Worm (Caenorhabditis elegans) whole organism, L3 larva: ENCODE data around the gene nlp-55.

Source experiments
- R02D3.7 ChIP-seq: fragments of 150-350 bp; optimal IDR thresholded peaks from 2 replicates; lab custom pipeline; 2014; ENCODE audit warnings: missing biosample characterization, missing genetic modification characterization
- ama-1 ChIP-seq: fragments of 150-350 bp; optimal IDR thresholded peaks from 2 replicates; lab custom pipeline; 2018
- ceh-82 ChIP-seq: fragments of 150-350 bp; optimal IDR thresholded peaks from 2 replicates; lab custom pipeline; 2014; ENCODE audit warnings: missing biosample characterization, missing genetic modification characterization
- daf-12 ChIP-seq: fragments of 150-350 bp; optimal IDR thresholded peaks from 2 replicates; lab custom pipeline; 2014; ENCODE audit warnings: missing biosample characterization, missing genetic modification reagents, missing genetic modification characterization
- egl-5 ChIP-seq: fragments of 150-350 bp; optimal IDR thresholded peaks from 2 replicates; lab custom pipeline; 2017; ENCODE audit warnings: missing biosample characterization, missing genetic modification reagents, missing genetic modification characterization, inconsistent platforms
- elt-2 ChIP-seq: sonication (generic microtip); optimal IDR thresholded peaks from 2 replicates; lab custom pipeline; 2016; ENCODE audit warnings: missing genetic modification reagents, mild to moderate bottlenecking, missing genetic modification characterization, missing compliant biosample characterization
- elt-3 ChIP-seq, 3 experiments: fragments of 150-350 bp in 1 of 3; sonication (generic microtip) in 2 of 3; optimal IDR thresholded peaks; 2 replicates in 2 of 3; 4 replicates in 1 of 3; lab custom pipeline; 2014 to 2017; ENCODE audit warnings: missing biosample characterization in 3 of 3, missing genetic modification characterization in 3 of 3
- eor-1 ChIP-seq, 2 experiments: fragments of 150-350 bp; optimal IDR thresholded peaks; 2 replicates each; lab custom pipeline; 2014 to 2018; ENCODE audit warnings: missing biosample characterization in 2 of 2, missing genetic modification characterization in 2 of 2
- fkh-10 ChIP-seq: sonication (generic microtip); optimal IDR thresholded peaks from 2 replicates; lab custom pipeline; 2017; ENCODE audit warnings: missing biosample characterization, missing genetic modification reagents, missing genetic modification characterization
- fkh-2 ChIP-seq: fragments of 150-350 bp; optimal IDR thresholded peaks from 2 replicates; lab custom pipeline; 2014; ENCODE audit warnings: missing biosample characterization, missing genetic modification reagents, missing genetic modification characterization
- fos-1 ChIP-seq: fragments of 150-350 bp; optimal IDR thresholded peaks from 2 replicates; lab custom pipeline; 2014; ENCODE audit warnings: missing biosample characterization, missing genetic modification characterization
- jun-1 ChIP-seq: fragments of 150-350 bp; optimal IDR thresholded peaks from 2 replicates; lab custom pipeline; 2014; ENCODE audit warnings: missing biosample characterization, missing genetic modification reagents, missing genetic modification characterization
- lin-15B ChIP-seq: fragments of 150-350 bp; optimal IDR thresholded peaks from 2 replicates; lab custom pipeline; 2014; ENCODE audit warnings: missing biosample characterization, missing genetic modification characterization
- lin-39 ChIP-seq: fragments of 150-350 bp; optimal IDR thresholded peaks from 2 replicates; lab custom pipeline; 2018; ENCODE audit warnings: missing biosample characterization, missing genetic modification reagents, missing genetic modification characterization
- lsy-12 ChIP-seq: sonication (generic microtip); optimal IDR thresholded peaks from 2 replicates; lab custom pipeline; 2016; ENCODE audit warnings: mild to moderate bottlenecking, missing genetic modification characterization, missing compliant biosample characterization
- mml-1 ChIP-seq: fragments of 150-350 bp; sonication (generic microtip); optimal IDR thresholded peaks from 3 replicates; lab custom pipeline; 2014; ENCODE audit warnings: missing biosample characterization, missing genetic modification characterization
- nfya-1 ChIP-seq: sonication (generic microtip); optimal IDR thresholded peaks from 2 replicates; lab custom pipeline; 2017; ENCODE audit warnings: missing genetic modification characterization, mild to moderate bottlenecking, missing compliant biosample characterization, antibody characterized with exemption, moderate library complexity; ENCODE audit not compliant: insufficient read depth
- nhr-12 ChIP-seq: fragments of 150-350 bp; optimal IDR thresholded peaks from 2 replicates; lab custom pipeline; 2014; ENCODE audit warnings: missing biosample characterization, missing genetic modification characterization
- nhr-23 ChIP-seq: fragments of 150-350 bp; optimal IDR thresholded peaks from 2 replicates; lab custom pipeline; 2014; ENCODE audit warnings: missing biosample characterization, missing genetic modification reagents, missing genetic modification characterization
- nhr-25 ChIP-seq: sonication (generic microtip); optimal IDR thresholded peaks from 2 replicates; lab custom pipeline; 2017; ENCODE audit warnings: missing biosample characterization, missing genetic modification characterization
- nhr-28 ChIP-seq: fragments of 150-350 bp; optimal IDR thresholded peaks from 2 replicates; lab custom pipeline; 2014; ENCODE audit warnings: missing biosample characterization, missing genetic modification characterization
- nhr-43 ChIP-seq: sonication (generic microtip); optimal IDR thresholded peaks from 2 replicates; lab custom pipeline; 2016; ENCODE audit warnings: mild to moderate bottlenecking, missing genetic modification characterization, missing compliant biosample characterization; ENCODE audit not compliant: poor library complexity, severe bottlenecking
- nhr-67 ChIP-seq: fragments of 150-350 bp; optimal IDR thresholded peaks from 2 replicates; lab custom pipeline; 2014; ENCODE audit warnings: missing biosample characterization, missing genetic modification characterization
- nhr-76 ChIP-seq: fragments of 150-350 bp; sonication (generic microtip); optimal IDR thresholded peaks from 5 replicates; lab custom pipeline; 2014; ENCODE audit warnings: missing biosample characterization, missing genetic modification characterization
- pqm-1 ChIP-seq: fragments of 150-350 bp; optimal IDR thresholded peaks from 2 replicates; lab custom pipeline; 2017; ENCODE audit warnings: missing biosample characterization, missing genetic modification characterization, inconsistent platforms
- sea-2 ChIP-seq: fragments of 150-350 bp; sonication (generic microtip); optimal IDR thresholded peaks from 4 replicates; lab custom pipeline; 2014; ENCODE audit warnings: missing biosample characterization, missing genetic modification reagents, missing genetic modification characterization
- skn-1 ChIP-seq: fragments of 150-350 bp; optimal IDR thresholded peaks from 2 replicates; lab custom pipeline; 2014; ENCODE audit warnings: missing biosample characterization, missing genetic modification characterization
- snpc-4 ChIP-seq: fragments of 150-350 bp; optimal IDR thresholded peaks from 2 replicates; lab custom pipeline; 2014; ENCODE audit warnings: missing biosample characterization, missing genetic modification characterization
- zag-1 ChIP-seq: fragments of 150-350 bp; optimal IDR thresholded peaks from 2 replicates; lab custom pipeline; 2014; ENCODE audit warnings: missing biosample characterization, missing genetic modification characterization
- ztf-4 ChIP-seq: fragments of 150-350 bp; optimal IDR thresholded peaks from 2 replicates; lab custom pipeline; 2014; ENCODE audit warnings: missing biosample characterization, missing genetic modification characterization

nlp-55 gene

DNA sequence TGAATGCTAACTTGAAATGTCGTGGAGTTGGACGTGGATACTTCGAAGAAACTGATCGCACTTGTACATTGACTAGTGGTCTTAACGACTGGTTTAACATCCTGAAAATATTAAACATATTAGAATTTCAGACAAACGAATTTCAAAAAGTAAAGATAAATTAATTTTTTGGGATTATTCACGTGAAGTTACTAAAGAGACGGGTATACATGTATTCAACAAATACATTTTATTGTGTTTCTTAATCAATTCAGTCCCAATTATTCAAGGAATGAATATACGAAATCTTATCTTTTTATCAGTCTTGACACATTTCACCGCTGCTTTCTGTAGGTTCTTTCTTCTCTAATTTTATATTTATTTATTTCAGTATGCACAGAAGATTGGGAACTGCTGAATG lies 16.8 kb downstream of the nlp-55 start, which contains the start of the genes mrpl-10 and clec-142:
Gene mrpl-10 (minus strand): TSS at position 101 of the 400 bp plus-strand sequence.
Gene clec-142 (plus strand): TSS at position 264 of the 400 bp plus-strand sequence.
- TF ChIP-seq sea-2 (no peak), egl-5 (tag; lab: Kevin White, UChicago) (no peak), nhr-43 (tag; lab: Kevin White, UChicago) (no peak), fos-1 (tag; lab: Kevin White, UChicago) (no peak), ama-1 (lab: Kevin White, UChicago) (no peak), nhr-76 (no peak), skn-1 (tag; lab: Kevin White, UChicago) (no peak), nhr-12 (tag; lab: Kevin White, UChicago) (no peak), mml-1 (tag; lab: Kevin White, UChicago) (no peak), fkh-2 (tag; lab: Kevin White, UChicago) (no peak), ztf-4 (no peak), daf-12 (no peak), lsy-12 (tag; lab: Kevin White, UChicago) (no peak), lin-39 (tag; lab: Kevin White, UChicago) (no peak), nhr-67 (tag; lab: Kevin White, UChicago) (no peak), zag-1 (tag; lab: Kevin White, UChicago) (no peak), jun-1 (tag; lab: Kevin White, UChicago) (no peak), ceh-82 (tag; lab: Kevin White, UChicago) (no peak), lin-15B (tag; lab: Kevin White, UChicago) (no peak)

- TF ChIP-seq fkh-10 (GFP tag; lab: Kevin White, UChicago) (no peak), lin-15B (tag; lab: Kevin White, UChicago) (peak; percentile 67), egl-5 (tag; lab: Kevin White, UChicago) (peak; percentile 50), R02D3.7 (tag; lab: Kevin White, UChicago) (peak; percentile 94), nfya-1 (tag; lab: Kevin White, UChicago) (peak; percentile 56)
These were observed 19.1 kb downstream of the nlp-55 start, which contains the start of the genes gei-14 and slc-25A32 for ce11 chrII:8276057-8276456. gei-14 (minus strand) TSS chrII:8276231. slc-25A32 (plus strand) TSS chrII:8276298.

DNA sequence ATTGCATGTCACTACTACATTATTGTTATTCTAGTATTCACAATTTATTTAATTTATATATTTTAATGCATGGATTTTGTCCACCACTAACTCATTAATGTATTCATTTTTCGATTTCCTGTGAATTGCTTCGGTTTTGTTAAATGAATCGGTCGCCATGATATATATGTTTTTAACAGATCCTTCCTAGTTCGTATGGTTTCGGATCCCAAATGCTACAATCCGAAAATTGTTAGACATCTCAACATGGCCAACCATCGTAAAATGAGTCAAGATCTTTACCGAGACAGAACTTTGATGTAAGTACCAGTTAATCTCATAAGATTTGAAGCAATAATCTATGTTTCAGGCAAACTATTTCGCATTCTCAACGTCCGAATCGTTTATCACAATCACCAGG lies 22.1 kb downstream of the nlp-55 start:
- TF ChIP-seq elt-2 (tag; lab: Kevin White, UChicago): no peak
- no peak for TF ChIP-seq ama-1 (lab: Kevin White, UChicago)
- TF ChIP-seq nhr-28 (tag; lab: Kevin White, UChicago): no peak
- TF ChIP-seq snpc-4 (tag; lab: Kevin White, UChicago): no peak

ce11 chrII:8269855-8270647 lies 25.1 kb downstream of the nlp-55 start, which contains the start of gene tdc-1:
tdc-1 (plus strand) TSS chrII:8270597.
- TF ChIP-seq lsy-12 (tag; lab: Kevin White, UChicago) (no peak), daf-12 (no peak), eor-1 (tag; optimal IDR thresholded peaks at IDR 0.05; lab: Kevin White, UChicago) (no peak)

DNA sequence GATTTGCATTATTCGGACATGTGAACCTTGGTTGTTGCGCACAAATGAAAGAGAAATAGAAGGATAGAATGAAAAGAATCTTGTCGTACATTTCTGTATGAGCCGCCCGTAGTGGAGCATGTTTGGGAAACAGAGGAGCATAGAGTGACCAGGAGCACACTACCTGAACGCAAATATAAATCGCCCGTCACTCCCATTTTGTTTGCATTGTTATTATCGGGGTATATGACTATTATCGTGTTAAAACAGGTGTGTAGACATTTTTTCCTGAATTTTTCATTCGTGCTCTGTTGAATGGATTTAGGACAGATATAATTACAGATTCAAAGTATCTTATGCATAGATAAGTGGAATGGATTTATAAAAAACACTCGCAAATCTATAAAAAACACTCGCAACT lies 25.8 kb downstream of the nlp-55 start, which contains the start of gene K01C8.2:
Gene K01C8.2 (minus strand): TSS at position 101 of the 400 bp plus-strand sequence.
- TF ChIP-seq nhr-25 (tag; lab: Kevin White, UChicago) (no peak), daf-12 (no peak)

DNA sequence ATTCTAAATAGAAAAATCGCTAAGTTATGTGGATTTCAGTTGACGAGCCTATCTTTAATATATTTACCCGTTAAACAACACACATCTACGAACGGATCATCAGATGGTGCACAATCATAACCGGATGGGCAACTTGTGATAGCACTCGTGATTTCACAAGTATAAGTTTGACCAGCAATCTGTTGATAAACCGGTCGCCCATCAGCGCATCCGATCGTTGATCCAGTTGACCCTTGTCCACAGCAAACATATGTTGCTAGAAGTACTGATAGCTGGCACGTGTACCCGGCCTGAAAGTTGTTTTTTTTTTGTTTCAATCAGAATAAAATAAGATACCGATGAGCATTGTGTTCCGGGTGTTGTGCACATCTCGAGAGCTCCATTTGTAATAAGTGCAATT lies 27.5 kb downstream of the nlp-55 start:
- TF ChIP-seq nhr-43 (tag; lab: Kevin White, UChicago): peak; percentile 2
- TF ChIP-seq nhr-28 (tag; lab: Kevin White, UChicago): no peak

- TF ChIP-seq nhr-23 (tag; lab: Kevin White, UChicago) (peak; percentile 13), elt-3 (tag; optimal IDR thresholded peaks at IDR 0.05; lab: Kevin White, UChicago) (peak in 2 of 3 experiments; percentile 29 to 63), elt-2 (tag; lab: Kevin White, UChicago) (peak; percentile 82), pqm-1 (tag; lab: Kevin White, UChicago) (peak; percentile 12), ceh-82 (tag; lab: Kevin White, UChicago) (no peak)
These were observed 28.6 kb downstream of the nlp-55 start for ce11 chrII:8266559-8266958.
